Worm (Caenorhabditis elegans) whole organism, L1 larva: ENCODE measurements around the gene ZC449.2.

Experiments
- C34B4.2 ChIP-seq: sonication (generic microtip); optimal IDR thresholded peaks from 2 replicates; lab custom pipeline; 2017; ENCODE audit warnings: mild to moderate bottlenecking, missing genetic modification characterization, missing compliant biosample characterization
- F16B12.6 ChIP-seq: fragments of 150-350 bp; optimal IDR thresholded peaks from 2 replicates; lab custom pipeline; 2014; ENCODE audit warnings: missing biosample characterization, missing genetic modification characterization
- Y116A8C.19 ChIP-seq: sonication (generic microtip); optimal IDR thresholded peaks from 2 replicates; lab custom pipeline; 2016; ENCODE audit warnings: missing compliant biosample characterization, missing genetic modification characterization, borderline replicate concordance
- aha-1 ChIP-seq: fragments of 150-350 bp; optimal IDR thresholded peaks from 2 replicates; lab custom pipeline; 2014; ENCODE audit warnings: missing biosample characterization, missing genetic modification characterization
- blmp-1 ChIP-seq: fragments of 150-350 bp; optimal IDR thresholded peaks from 2 replicates; lab custom pipeline; 2014; ENCODE audit warnings: missing biosample characterization, missing genetic modification characterization
- ceh-90 ChIP-seq: sonication (generic microtip); optimal IDR thresholded peaks from 2 replicates; lab custom pipeline; 2016; ENCODE audit warnings: missing genetic modification characterization, missing compliant biosample characterization
- dpl-1 ChIP-seq, 3 experiments: fragments of 150-350 bp in 2 of 3; sonication (generic microtip) in 1 of 3; optimal IDR thresholded peaks; 2 replicates each; lab custom pipeline; 2014 to 2017; ENCODE audit warnings: missing biosample characterization in 3 of 3, missing genetic modification characterization in 3 of 3, missing genetic modification reagents in 3 of 3
- dsc-1 ChIP-seq: sonication (generic microtip); optimal IDR thresholded peaks from 2 replicates; lab custom pipeline; 2016; ENCODE audit warnings: mild to moderate bottlenecking, missing genetic modification characterization, missing compliant biosample characterization
- efl-1 ChIP-seq, 4 experiments: fragments of 150-350 bp; optimal IDR thresholded peaks in 3 of 4; peaks in 1 of 4; 1 replicate in 1 of 4; 2 replicates in 3 of 4; lab custom pipeline; 2014; ENCODE audit warnings: missing biosample characterization in 2 of 4, missing genetic modification characterization in 2 of 4, missing genetic modification reagents in 2 of 4
- elt-3 ChIP-seq, 6 experiments: fragments of 150-350 bp in 1 of 6; sonication (generic microtip); optimal IDR thresholded peaks; 2 replicates each; lab custom pipeline; 2017 to 2018; ENCODE audit warnings: missing biosample characterization in 6 of 6, missing genetic modification characterization in 6 of 6, inconsistent platforms in 1 of 6
- fkh-10 ChIP-seq: sonication (generic microtip); optimal IDR thresholded peaks from 2 replicates; lab custom pipeline; 2017; ENCODE audit warnings: missing biosample characterization, missing genetic modification reagents, missing genetic modification characterization
- fkh-8 ChIP-seq: sonication (generic microtip); optimal IDR thresholded peaks from 2 replicates; lab custom pipeline; 2016; ENCODE audit warnings: mild to moderate bottlenecking, missing genetic modification characterization, missing compliant biosample characterization
- grh-1 ChIP-seq: fragments of 200-800 bp; sonication (Bioruptor generic); IDR thresholded peaks from 2 replicates; pipeline ENCODE4 v1.3.6; 2022; ENCODE audit warnings: missing genetic modification reagents, missing genetic modification characterization, missing compliant biosample characterization
- hlh-4 ChIP-seq: sonication (generic microtip); optimal IDR thresholded peaks from 2 replicates; lab custom pipeline; 2016; ENCODE audit warnings: mild to moderate bottlenecking, missing genetic modification characterization, missing compliant biosample characterization
- hpl-2 ChIP-seq: fragments of 150-350 bp; optimal IDR thresholded peaks from 2 replicates; lab custom pipeline; 2014; ENCODE audit warnings: missing biosample characterization, missing genetic modification reagents, missing genetic modification characterization
- jun-1 ChIP-seq: fragments of 150-350 bp; optimal IDR thresholded peaks from 2 replicates; lab custom pipeline; 2014; ENCODE audit warnings: missing biosample characterization, missing genetic modification reagents, missing genetic modification characterization
- lin-39 ChIP-seq: fragments of 150-350 bp; optimal IDR thresholded peaks from 2 replicates; lab custom pipeline; 2014; ENCODE audit warnings: missing biosample characterization, missing genetic modification reagents, missing genetic modification characterization
- lir-3 ChIP-seq: sonication (generic microtip); optimal IDR thresholded peaks from 2 replicates; lab custom pipeline; 2016; ENCODE audit warnings: mild to moderate bottlenecking, missing genetic modification characterization, moderate library complexity, missing compliant biosample characterization; ENCODE audit not compliant: poor library complexity
- lsy-2 ChIP-seq, 2 experiments: fragments of 150-350 bp; optimal IDR thresholded peaks; 2 replicates each; lab custom pipeline; 2014; ENCODE audit warnings: missing biosample characterization in 2 of 2, missing genetic modification characterization in 2 of 2
- nhr-19 ChIP-seq: fragments of 200-800 bp; sonication (Bioruptor generic); conservative IDR thresholded peaks from 2 replicates; pipeline ENCODE4 v1.3.6; 2022; ENCODE audit warnings: missing genetic modification characterization, missing compliant biosample characterization
- nhr-47 ChIP-seq: sonication (generic microtip); optimal IDR thresholded peaks from 2 replicates; lab custom pipeline; 2016; ENCODE audit warnings: mild to moderate bottlenecking, missing genetic modification characterization, moderate library complexity, missing compliant biosample characterization
- nhr-84 ChIP-seq: sonication (generic microtip); optimal IDR thresholded peaks from 2 replicates; lab custom pipeline; 2017; ENCODE audit warnings: missing biosample characterization, missing genetic modification characterization
- nhr-85 ChIP-seq: sonication (generic microtip); peaks from one replicate; lab custom pipeline; 2016; ENCODE audit warnings: missing genetic modification characterization, inconsistent platforms, missing compliant biosample characterization
- pqm-1 ChIP-seq: sonication (generic microtip); optimal IDR thresholded peaks from 3 replicates; lab custom pipeline; 2017; ENCODE audit warnings: missing biosample characterization, missing genetic modification characterization
- rnt-1 ChIP-seq: sonication (generic microtip); optimal IDR thresholded peaks from 2 replicates; lab custom pipeline; 2016; ENCODE audit warnings: mild to moderate bottlenecking, missing genetic modification characterization, moderate library complexity, missing compliant biosample characterization
- snpc-4 ChIP-seq: fragments of 150-350 bp; optimal IDR thresholded peaks from 2 replicates; lab custom pipeline; 2014; ENCODE audit warnings: missing biosample characterization, missing genetic modification characterization
- sox-4 ChIP-seq: sonication (generic microtip); optimal IDR thresholded peaks from 2 replicates; lab custom pipeline; 2016; ENCODE audit warnings: missing genetic modification characterization, missing compliant biosample characterization
- sup-37 ChIP-seq: fragments of 200-800 bp; sonication (Bioruptor generic); optimal IDR thresholded peaks from 2 replicates; lab custom pipeline; 2018; ENCODE audit warnings: mild to moderate bottlenecking, missing genetic modification characterization, missing compliant biosample characterization
- swsn-7 ChIP-seq: sonication (generic microtip); optimal IDR thresholded peaks from 2 replicates; lab custom pipeline; 2016; ENCODE audit warnings: missing genetic modification characterization, missing compliant biosample characterization
- tbx-2 ChIP-seq: sonication (generic microtip); optimal IDR thresholded peaks from 2 replicates; lab custom pipeline; 2016; ENCODE audit warnings: missing genetic modification characterization, missing compliant biosample characterization
- unc-130 ChIP-seq: fragments of 150-350 bp; optimal IDR thresholded peaks from 2 replicates; lab custom pipeline; 2017; ENCODE audit warnings: missing biosample characterization, missing genetic modification characterization, inconsistent platforms
- unc-62 ChIP-seq: fragments of 150-350 bp; optimal IDR thresholded peaks from 2 replicates; lab custom pipeline; 2014; ENCODE audit warnings: missing biosample characterization, missing genetic modification reagents, missing genetic modification characterization
- unc-98 ChIP-seq: fragments of 200-800 bp; sonication (Bioruptor generic); IDR thresholded peaks from 2 replicates; pipeline ENCODE4 v1.3.6; 2022; ENCODE audit warnings: missing genetic modification characterization, missing compliant biosample characterization
- vab-15 ChIP-seq: sonication (generic microtip); optimal IDR thresholded peaks from 2 replicates; lab custom pipeline; 2017; ENCODE audit warnings: missing genotype, mild to moderate bottlenecking, missing genetic modification characterization, missing compliant biosample characterization
- xbp-1 ChIP-seq: sonication (generic microtip); optimal IDR thresholded peaks from 2 replicates; lab custom pipeline; 2016; ENCODE audit warnings: missing genetic modification characterization, missing compliant biosample characterization
- ztf-11 ChIP-seq, 2 experiments: sonication (generic microtip); optimal IDR thresholded peaks; 2 replicates each; lab custom pipeline; 2016 to 2017; ENCODE audit warnings: missing genetic modification characterization in 2 of 2, missing biosample characterization in 1 of 2, missing compliant biosample characterization in 1 of 2

ZC449.2 gene

DNA sequence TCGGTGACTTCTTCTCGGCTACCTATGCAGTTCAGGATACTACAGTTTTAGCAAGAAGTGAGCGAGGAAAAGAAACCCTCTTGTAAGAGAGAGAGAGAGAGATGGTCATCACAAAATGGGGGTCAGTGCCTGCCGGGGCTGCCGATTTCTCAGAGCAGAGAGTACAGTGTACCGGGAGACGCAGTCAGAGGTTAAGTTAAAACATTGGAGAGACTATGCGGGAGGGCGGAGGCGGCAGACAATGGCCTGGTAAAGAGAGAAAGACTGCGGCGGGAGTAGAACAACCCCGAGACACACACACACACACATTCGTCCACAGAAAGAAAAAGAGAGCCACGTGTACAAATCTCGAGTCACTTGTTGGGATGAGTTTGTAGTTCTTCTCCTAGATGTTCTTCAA, 49.7 kb upstream of the ZC449.2 start (continued):
- TF ChIP-seq grh-1 (GFP tag; lab: Robert Waterston, UW) (0 out of 2 replicates have a peak, but pooled peaks have one; percentile 34), ceh-90 (tag; lab: Kevin White, UChicago) (no peak), dsc-1 (peak; percentile 34), hpl-2 (GFP tag; lab: Kevin White, UChicago) (no peak), unc-62 (GFP tag; lab: Kevin White, UChicago) (no peak), nhr-19 (peak; percentile 51), tbx-2 (tag; lab: Kevin White, UChicago) (peak; percentile 58), aha-1 (tag; lab: Kevin White, UChicago) (no peak)
- TF ChIP-seq, all 84 proteins: peak for 29

DNA sequence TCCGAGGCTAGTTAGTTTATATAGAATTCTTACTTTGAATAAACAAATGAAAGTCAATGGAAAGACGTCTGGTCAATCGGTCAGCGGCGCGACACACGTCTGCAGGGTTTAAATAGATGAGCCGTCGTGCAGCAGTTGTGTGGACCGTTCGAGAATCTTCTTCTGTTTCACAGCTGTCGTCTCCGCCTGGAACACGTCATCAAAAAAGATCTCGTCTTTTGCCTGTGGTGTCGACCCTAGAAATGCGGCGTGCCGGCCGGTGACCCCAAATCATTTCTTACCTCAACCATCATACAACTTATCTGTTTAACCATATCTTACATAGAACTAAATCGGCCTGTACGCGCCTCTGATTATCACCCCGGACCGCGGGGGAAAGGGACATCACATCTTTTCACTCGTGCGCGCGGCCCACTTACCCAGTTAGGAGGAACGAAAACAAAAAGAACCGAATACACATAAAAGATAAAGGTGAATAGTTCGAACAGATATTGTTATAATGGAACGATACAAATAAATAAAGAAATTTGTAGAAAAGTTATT, 49.0 kb upstream of the ZC449.2 start:
- no peak for TF ChIP-seq lir-3
- TF ChIP-seq blmp-1 (tag; lab: Kevin White, UChicago) = peak; percentile 91
- no peak for TF ChIP-seq fkh-8 (tag; lab: Kevin White, UChicago)
- TF ChIP-seq hlh-4 = no peak
- TF ChIP-seq lsy-2 (tag; optimal IDR thresholded peaks at IDR 0.05; lab: Kevin White, UChicago) = peak in 1 of 2 experiments; percentile 19
- peak; percentile 20 for TF ChIP-seq xbp-1 (tag; lab: Kevin White, UChicago)
- no peak for TF ChIP-seq unc-130
- TF ChIP-seq sox-4 = no peak
- peak; percentile 2 for TF ChIP-seq nhr-85 (tag; lab: Kevin White, UChicago)
- peak; percentile 47 for TF ChIP-seq rnt-1 (tag; lab: Kevin White, UChicago)
- no peak for TF ChIP-seq tbx-2 (tag; lab: Kevin White, UChicago)
- no peak for TF ChIP-seq F16B12.6
- no peak for TF ChIP-seq unc-98 (GFP tag; lab: Robert Waterston, UW)
- TF ChIP-seq, all 84 proteins: peak for 5

- no peak for TF ChIP-seq nhr-47 (tag; lab: Kevin White, UChicago)
- TF ChIP-seq vab-15 (tag; lab: Kevin White, UChicago) = no peak
- peak; percentile 23 for TF ChIP-seq blmp-1 (tag; lab: Kevin White, UChicago)
- no peak for TF ChIP-seq efl-1 (optimal IDR thresholded peaks at IDR 0.05; lab: Kevin White, UChicago)
- TF ChIP-seq efl-1 (GFP tag; optimal IDR thresholded peaks at IDR 0.05 in 1 of 2; lab: Kevin White, UChicago) = peak in 1 of 2 experiments; percentile 28
Measured at ce11 chrX:4974486-4974885, 46.6 kb upstream of the ZC449.2 start.

ce11 chrX:4976530-4976929, 44.6 kb upstream of the ZC449.2 start, which contains the start of gene lfi-1:
lfi-1 (plus strand) TSS chrX:4976830.
- TF ChIP-seq Y116A8C.19 (tag; lab: Kevin White, UChicago) (no peak), fkh-10 (GFP tag; lab: Kevin White, UChicago) (no peak), jun-1 (tag; lab: Kevin White, UChicago) (no peak), elt-3 (tag; optimal IDR thresholded peaks at IDR 0.05; lab: Kevin White, UChicago) (no peak), sup-37 (GFP tag; lab: Kevin White, UChicago) (no peak), dpl-1 (GFP tag; optimal IDR thresholded peaks at IDR 0.05; lab: Kevin White, UChicago) (no peak)
- TF ChIP-seq, all 84 proteins: peak for 0

DNA sequence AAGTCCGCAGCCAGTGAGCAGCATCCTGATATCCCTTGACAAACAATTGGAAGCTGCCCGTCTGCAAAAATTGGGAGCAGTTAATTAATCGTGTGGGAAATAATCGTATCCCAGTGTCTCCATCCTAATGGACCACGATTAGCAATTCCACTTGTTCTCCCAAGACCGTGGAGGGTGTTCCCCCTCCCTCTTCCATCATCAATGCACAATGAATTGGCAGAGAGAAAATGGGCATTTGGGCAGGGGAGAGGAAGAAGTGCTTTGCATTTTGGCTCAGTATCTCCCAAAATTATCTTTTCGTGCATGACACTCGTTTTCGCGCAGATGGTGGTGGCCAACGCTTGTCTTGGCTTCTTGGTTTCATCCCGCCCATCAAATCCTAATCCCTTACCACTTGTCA, 43.0 kb upstream of the ZC449.2 start:
- TF ChIP-seq snpc-4 (tag; lab: Kevin White, UChicago) = no peak
- no peak for TF ChIP-seq pqm-1 (tag; lab: Kevin White, UChicago)
- no peak for TF ChIP-seq ceh-90 (tag; lab: Kevin White, UChicago)
- no peak for TF ChIP-seq lin-39 (tag; lab: Kevin White, UChicago)
- TF ChIP-seq, all 84 proteins: peak for 0

DNA sequence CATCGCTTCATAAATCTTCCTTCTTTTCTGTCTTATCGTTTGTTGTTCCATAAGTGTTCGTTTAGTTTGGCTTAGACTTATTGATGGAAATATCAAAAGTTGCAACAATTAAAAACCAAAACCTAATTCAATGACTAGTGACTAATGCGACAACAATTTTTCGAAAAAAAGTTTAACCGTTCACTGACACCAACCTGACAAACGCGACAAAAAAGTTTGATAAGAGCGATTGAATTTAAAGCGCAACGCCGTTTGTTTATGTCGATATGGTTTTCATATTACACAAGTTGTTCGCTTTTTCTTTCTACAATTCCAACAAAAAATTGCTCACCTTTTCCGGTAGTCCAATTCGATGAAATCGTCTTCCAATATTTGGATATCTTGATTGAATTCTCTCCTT, 42.0 kb upstream of the ZC449.2 start:
- TF ChIP-seq C34B4.2 (tag; lab: Kevin White, UChicago) = no peak
- no peak for TF ChIP-seq ztf-11 (tag; optimal IDR thresholded peaks at IDR 0.05; lab: Kevin White, UChicago)
- TF ChIP-seq nhr-84 (tag; lab: Kevin White, UChicago) = no peak
- no peak for TF ChIP-seq swsn-7
